Worm (Caenorhabditis elegans) whole organism, L2 larva: Measurements from ENCODE around the gene spe-19.
A peak's percentile ranks its signal among the peaks of the same experiment; 100 is the strongest.

Experiments used
- C34F6.9 ChIP-seq: fragments of 150-350 bp; optimal IDR thresholded peaks from 2 replicates; lab custom pipeline; 2014; ENCODE audit warnings: missing biosample characterization, missing genetic modification characterization
- F13H6.1 ChIP-seq: sonication (generic microtip); optimal IDR thresholded peaks from 2 replicates; lab custom pipeline; 2016; ENCODE audit warnings: missing genetic modification characterization, missing compliant biosample characterization
- R02D3.7 ChIP-seq: fragments of 150-350 bp; optimal IDR thresholded peaks from 2 replicates; lab custom pipeline; 2014; ENCODE audit warnings: missing biosample characterization, missing genetic modification characterization
- Y55F3AM.14 ChIP-seq: fragments of 200-800 bp; sonication (Bioruptor generic); optimal IDR thresholded peaks from 2 replicates; lab custom pipeline; 2018; ENCODE audit warnings: mild to moderate bottlenecking, missing genetic modification characterization, missing compliant biosample characterization
- alr-1 ChIP-seq: fragments of 150-350 bp; optimal IDR thresholded peaks from 2 replicates; lab custom pipeline; 2014; ENCODE audit warnings: missing biosample characterization, missing genetic modification characterization
- aly-2 ChIP-seq: fragments of 150-350 bp; optimal IDR thresholded peaks from 2 replicates; lab custom pipeline; 2014; ENCODE audit warnings: missing biosample characterization, missing genetic modification characterization
- ama-1 ChIP-seq: fragments of 150-350 bp; optimal IDR thresholded peaks from 2 replicates; lab custom pipeline; 2018; ENCODE audit warnings: inconsistent platforms
- blmp-1 ChIP-seq: sonication (generic microtip); optimal IDR thresholded peaks from 2 replicates; lab custom pipeline; 2017; ENCODE audit warnings: missing genetic modification characterization, mild to moderate bottlenecking, missing compliant biosample characterization, antibody characterized with exemption, moderate library complexity; ENCODE audit not compliant: insufficient read depth
- ceh-16 ChIP-seq: fragments of 150-350 bp; optimal IDR thresholded peaks from 2 replicates; lab custom pipeline; 2014; ENCODE audit warnings: missing biosample characterization, missing genetic modification characterization
- ceh-82 ChIP-seq: fragments of 150-350 bp; optimal IDR thresholded peaks from 2 replicates; lab custom pipeline; 2014; ENCODE audit warnings: missing biosample characterization, missing genetic modification characterization
- crh-2 ChIP-seq: sonication (generic microtip); optimal IDR thresholded peaks from 2 replicates; lab custom pipeline; 2017; ENCODE audit warnings: missing biosample characterization, missing genetic modification characterization
- elt-1 ChIP-seq: fragments of 150-350 bp; optimal IDR thresholded peaks from 2 replicates; lab custom pipeline; 2014; ENCODE audit warnings: missing biosample characterization, missing genetic modification characterization
- elt-3 ChIP-seq: sonication (generic microtip); optimal IDR thresholded peaks from 2 replicates; lab custom pipeline; 2017; ENCODE audit warnings: missing biosample characterization, missing genetic modification characterization
- gmeb-1 ChIP-seq: fragments of 150-350 bp; optimal IDR thresholded peaks from 2 replicates; lab custom pipeline; 2014; ENCODE audit warnings: missing biosample characterization, missing genetic modification characterization
- lin-13 ChIP-seq: fragments of 150-350 bp; optimal IDR thresholded peaks from 2 replicates; lab custom pipeline; 2014; ENCODE audit warnings: missing biosample characterization, missing genetic modification reagents, missing genetic modification characterization
- lin-39 ChIP-seq: fragments of 150-350 bp; optimal IDR thresholded peaks from 2 replicates; lab custom pipeline; 2014; ENCODE audit warnings: missing biosample characterization, missing genetic modification reagents, missing genetic modification characterization
- nhr-11 ChIP-seq: fragments of 150-350 bp; optimal IDR thresholded peaks from 2 replicates; lab custom pipeline; 2014; ENCODE audit warnings: missing biosample characterization, missing genetic modification characterization
- nhr-12 ChIP-seq: fragments of 150-350 bp; optimal IDR thresholded peaks from 2 replicates; lab custom pipeline; 2014; ENCODE audit warnings: missing biosample characterization, missing genetic modification characterization
- nhr-129 ChIP-seq: fragments of 150-350 bp; optimal IDR thresholded peaks from 2 replicates; lab custom pipeline; 2014; ENCODE audit warnings: missing biosample characterization, missing genetic modification characterization
- nhr-21 ChIP-seq: fragments of 150-350 bp; optimal IDR thresholded peaks from 2 replicates; lab custom pipeline; 2014; ENCODE audit warnings: missing biosample characterization, missing genetic modification characterization
- nhr-25 ChIP-seq: fragments of 150-350 bp; sonication (generic microtip); optimal IDR thresholded peaks from 3 replicates; lab custom pipeline; 2014; ENCODE audit warnings: missing biosample characterization, missing genetic modification characterization
- nhr-6 ChIP-seq: fragments of 150-350 bp; optimal IDR thresholded peaks from 2 replicates; lab custom pipeline; 2014; ENCODE audit warnings: missing biosample characterization, missing genetic modification characterization
- nhr-77 ChIP-seq: fragments of 150-350 bp; optimal IDR thresholded peaks from 2 replicates; lab custom pipeline; 2014; ENCODE audit warnings: missing biosample characterization, missing genetic modification characterization
- sem-4 ChIP-seq: fragments of 150-350 bp; optimal IDR thresholded peaks from 2 replicates; lab custom pipeline; 2014; ENCODE audit warnings: missing biosample characterization, missing genetic modification reagents, missing genetic modification characterization
- sma-3 ChIP-seq: sonication (generic microtip); optimal IDR thresholded peaks from 2 replicates; lab custom pipeline; 2016; ENCODE audit warnings: missing genetic modification reagents, missing genetic modification characterization, missing compliant biosample characterization
- sma-9 ChIP-seq, 2 experiments: fragments of 150-350 bp in 1 of 2; sonication (generic microtip) in 1 of 2; optimal IDR thresholded peaks; 2 replicates each; lab custom pipeline; 2014 to 2016; ENCODE audit warnings: missing genetic modification characterization in 2 of 2, mild to moderate bottlenecking in 1 of 2, missing biosample characterization in 1 of 2, missing compliant biosample characterization in 1 of 2, missing genetic modification reagents in 1 of 2, moderate library complexity in 1 of 2
- snpc-4 ChIP-seq: fragments of 150-350 bp; optimal IDR thresholded peaks from 2 replicates; lab custom pipeline; 2014; ENCODE audit warnings: missing biosample characterization, missing genetic modification characterization
- unc-39 ChIP-seq: fragments of 150-350 bp; optimal IDR thresholded peaks from 2 replicates; lab custom pipeline; 2014; ENCODE audit warnings: missing biosample characterization, missing genetic modification characterization
- unc-55 ChIP-seq: fragments of 150-350 bp; sonication (generic microtip); optimal IDR thresholded peaks from 3 replicates; lab custom pipeline; 2014; ENCODE audit warnings: missing biosample characterization, missing genetic modification reagents, missing genetic modification characterization
- unc-62 ChIP-seq: fragments of 150-350 bp; optimal IDR thresholded peaks from 2 replicates; lab custom pipeline; 2014; ENCODE audit warnings: missing biosample characterization, missing genetic modification reagents, missing genetic modification characterization
- zag-1 ChIP-seq: fragments of 150-350 bp; optimal IDR thresholded peaks from 2 replicates; lab custom pipeline; 2014; ENCODE audit warnings: missing biosample characterization, missing genetic modification characterization
- ztf-4 ChIP-seq: fragments of 150-350 bp; optimal IDR thresholded peaks from 2 replicates; lab custom pipeline; 2014; ENCODE audit warnings: missing biosample characterization, missing genetic modification characterization

spe-19 gene

ce11 chrV:20004385-20004784, 42.8 kb downstream of the spe-19 start, which contains the start of gene unc-51:
unc-51 (minus strand) TSS chrV:20004485.
- TF ChIP-seq crh-2 (tag; lab: Kevin White, UChicago): peak; percentile 28
- TF ChIP-seq gmeb-1 (tag; lab: Kevin White, UChicago): peak; percentile 41
- no peak for TF ChIP-seq aly-2
- peak; percentile 9 for TF ChIP-seq nhr-25 (tag; lab: Kevin White, UChicago)

- TF ChIP-seq ceh-82 (tag; lab: Kevin White, UChicago): no peak
Observed at ce11 chrV:20002194-20002593, 45.0 kb downstream of the spe-19 start.

ce11 chrV:20000639-20001038, 46.6 kb downstream of the spe-19 start:
- no peak for TF ChIP-seq aly-2
- TF ChIP-seq nhr-11: no peak
- no peak for TF ChIP-seq nhr-6 (tag; lab: Kevin White, UChicago)
- TF ChIP-seq lin-39 (tag; lab: Kevin White, UChicago): no peak
- TF ChIP-seq lin-13 (GFP tag; lab: Kevin White, UChicago): no peak
- no peak for TF ChIP-seq R02D3.7
- TF ChIP-seq elt-3 (tag; lab: Kevin White, UChicago): no peak
- TF ChIP-seq Y55F3AM.14: no peak
- no peak for TF ChIP-seq alr-1 (tag; lab: Kevin White, UChicago)

- no peak for TF ChIP-seq nhr-6 (tag; lab: Kevin White, UChicago)
- peak; percentile 7 for TF ChIP-seq unc-55 (GFP tag; lab: Kevin White, UChicago)
Observed at ce11 chrV:19999789-20000188, 47.4 kb downstream of the spe-19 start.

ce11 chrV:19999100-19999499, 48.1 kb downstream of the spe-19 start:
- TF ChIP-seq elt-1 (tag; lab: Kevin White, UChicago) (no peak), sma-3 (GFP tag; lab: Kevin White, UChicago) (no peak), F13H6.1 (tag; lab: Kevin White, UChicago) (no peak), gmeb-1 (tag; lab: Kevin White, UChicago) (no peak), C34F6.9 (tag; lab: Kevin White, UChicago) (no peak), sem-4 (tag; lab: Kevin White, UChicago) (no peak), ceh-82 (tag; lab: Kevin White, UChicago) (no peak), blmp-1 (tag; lab: Kevin White, UChicago) (no peak), unc-39 (tag; lab: Kevin White, UChicago) (no peak), nhr-12 (tag; lab: Kevin White, UChicago) (no peak), R02D3.7 (no peak), nhr-6 (tag; lab: Kevin White, UChicago) (no peak), lin-39 (tag; lab: Kevin White, UChicago) (no peak)
- TF ChIP-seq, all 48 proteins: peak for 0

- TF ChIP-seq ztf-4: no peak
- TF ChIP-seq sma-9 (GFP tag; optimal IDR thresholded peaks at IDR 0.05; lab: Kevin White, UChicago): no peak
- no peak for TF ChIP-seq sma-9 (tag; optimal IDR thresholded peaks at IDR 0.05; lab: Kevin White, UChicago)
- no peak for TF ChIP-seq crh-2 (tag; lab: Kevin White, UChicago)
- no peak for TF ChIP-seq nhr-11
- no peak for TF ChIP-seq ceh-16 (tag; lab: Kevin White, UChicago)
- no peak for TF ChIP-seq unc-62
- TF ChIP-seq unc-55 (GFP tag; lab: Kevin White, UChicago): no peak
- TF ChIP-seq nhr-12 (tag; lab: Kevin White, UChicago): no peak
- TF ChIP-seq nhr-21: no peak
Observed at ce11 chrV:19998203-19998836, 48.9 kb downstream of the spe-19 start.

- TF ChIP-seq ama-1 (lab: Kevin White, UChicago): no peak
- TF ChIP-seq snpc-4 (tag; lab: Kevin White, UChicago): no peak
- TF ChIP-seq nhr-77 (tag; lab: Kevin White, UChicago): no peak
- TF ChIP-seq nhr-129 (tag; lab: Kevin White, UChicago): no peak
- TF ChIP-seq zag-1 (tag; lab: Kevin White, UChicago): no peak
- no peak for TF ChIP-seq nhr-11
- TF ChIP-seq, all 48 proteins: peak for 0
Observed at ce11 chrV:19997481-19997880, 49.7 kb downstream of the spe-19 start.
